Fruit fly (Drosophila melanogaster): Measurements from ENCODE around the gene tin.

tin gene

DNA sequence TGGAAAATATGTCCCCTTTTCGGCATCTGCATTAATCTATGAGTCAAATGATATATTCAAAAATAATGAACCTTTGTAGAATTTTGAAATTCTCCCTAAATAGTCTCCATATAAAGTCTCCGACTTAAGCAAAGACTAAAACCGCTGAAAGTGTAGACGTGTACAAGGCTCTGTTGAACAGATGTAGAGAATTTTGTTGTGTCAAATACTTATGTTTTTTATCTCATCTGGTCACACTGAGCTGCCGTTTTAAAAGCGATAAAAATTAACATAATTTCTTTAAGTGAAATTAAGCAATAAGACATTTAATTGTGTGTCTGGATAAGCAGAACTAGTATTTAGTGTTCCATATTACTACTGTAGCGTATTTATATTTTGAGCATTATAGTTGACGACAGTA is 7.4 kb downstream of the tin start:
- TF ChIP-seq Sin3A (optimal IDR thresholded peaks at IDR 0.05) (no peak), psq (optimal IDR thresholded peaks at IDR 0.05) (no peak), h (optimal IDR thresholded peaks at IDR 0.05) (no peak), Myc (optimal IDR thresholded peaks at IDR 0.05) (no peak), ttk (optimal IDR thresholded peaks at IDR 0.05) (no peak), insv (optimal IDR thresholded peaks at IDR 0.05) (no peak)

DNA sequence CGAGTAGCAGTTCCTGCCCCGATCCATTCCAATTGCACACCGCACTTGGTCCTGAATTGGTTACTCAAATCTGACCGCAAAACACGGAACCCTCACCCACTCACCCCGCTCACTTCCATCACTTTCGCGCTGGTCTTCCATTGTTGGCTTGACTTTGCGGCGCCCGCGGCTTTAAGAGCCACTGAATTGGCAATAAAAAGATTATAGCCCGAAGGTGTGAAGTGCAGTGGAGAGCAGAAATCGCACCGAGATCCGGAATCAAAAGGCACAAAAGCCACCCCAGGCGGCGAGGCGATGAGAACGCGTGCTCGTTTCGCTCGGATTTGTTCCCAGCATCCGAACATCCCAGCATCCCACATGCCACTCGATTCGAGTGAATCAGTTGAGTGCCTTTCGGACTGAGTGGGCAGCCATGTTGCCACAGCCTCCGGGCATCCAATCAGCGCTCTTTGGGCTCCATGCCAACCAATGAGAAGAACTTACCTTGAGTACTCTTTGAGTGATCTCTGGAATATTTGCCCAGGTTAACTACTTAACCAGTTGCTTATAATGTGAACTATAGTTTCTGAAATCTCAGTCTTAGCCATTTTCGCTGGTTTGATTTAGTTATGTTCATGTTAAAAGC is 8.7 kb downstream of the tin start:
- no peak for TF ChIP-seq Myc (optimal IDR thresholded peaks at IDR 0.05)

DNA sequence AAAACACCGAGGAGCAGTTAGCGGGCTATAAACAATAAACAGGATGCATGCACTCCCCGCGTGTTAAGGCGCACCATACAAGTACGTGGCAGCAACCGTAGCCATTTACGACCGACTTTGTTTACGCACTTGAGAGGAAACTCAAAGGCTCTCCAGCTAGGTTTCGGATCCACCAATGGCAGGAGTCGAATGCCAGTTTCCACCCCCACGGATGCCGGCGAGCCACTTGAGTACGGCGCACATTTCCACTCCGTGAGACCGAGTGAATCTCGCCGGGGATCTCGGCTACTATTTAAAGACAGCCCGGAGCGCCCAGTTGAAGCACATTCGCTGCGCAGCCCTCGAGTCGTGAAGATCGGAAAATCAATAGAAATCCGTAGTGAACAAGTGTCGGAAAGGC is 9.8 kb downstream of the tin start, which contains the start of gene bap:
TSS of gene bap (plus strand) at position 317 of the 400 bp plus-strand sequence.
- TF ChIP-seq Sin3A (optimal IDR thresholded peaks at IDR 0.05) (no peak), Myc (optimal IDR thresholded peaks at IDR 0.05) (no peak), insv (optimal IDR thresholded peaks at IDR 0.05) (no peak), h (optimal IDR thresholded peaks at IDR 0.05) (no peak), ttk (optimal IDR thresholded peaks at IDR 0.05) (no peak), psq (optimal IDR thresholded peaks at IDR 0.05) (no peak)

DNA sequence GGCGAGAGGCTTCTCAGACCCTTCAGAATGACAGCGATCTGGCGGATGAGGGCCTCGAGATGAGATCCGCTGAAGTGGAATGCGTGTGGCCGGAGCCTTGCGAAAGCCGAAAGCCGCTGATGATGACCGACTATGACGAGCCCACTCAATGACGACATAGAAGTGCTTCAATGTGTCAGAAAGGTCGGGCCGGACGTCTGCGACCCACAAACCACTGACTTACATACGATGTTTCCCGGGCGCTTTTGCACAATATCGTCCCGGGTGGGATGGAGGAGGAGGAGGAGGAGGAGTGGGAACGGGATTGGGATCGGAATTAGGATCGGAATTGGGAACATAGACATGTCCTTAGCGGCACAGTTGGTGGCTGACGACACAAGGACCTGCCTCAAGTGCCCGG is 12.2 kb downstream of the tin start:
- no peak for TF ChIP-seq Myc (optimal IDR thresholded peaks at IDR 0.05)
- no peak for TF ChIP-seq ttk (optimal IDR thresholded peaks at IDR 0.05)
- no peak for TF ChIP-seq insv (optimal IDR thresholded peaks at IDR 0.05)
- TF ChIP-seq h (optimal IDR thresholded peaks at IDR 0.05) = no peak
- no peak for TF ChIP-seq Sin3A (optimal IDR thresholded peaks at IDR 0.05)
- no peak for TF ChIP-seq psq (optimal IDR thresholded peaks at IDR 0.05)

DNA sequence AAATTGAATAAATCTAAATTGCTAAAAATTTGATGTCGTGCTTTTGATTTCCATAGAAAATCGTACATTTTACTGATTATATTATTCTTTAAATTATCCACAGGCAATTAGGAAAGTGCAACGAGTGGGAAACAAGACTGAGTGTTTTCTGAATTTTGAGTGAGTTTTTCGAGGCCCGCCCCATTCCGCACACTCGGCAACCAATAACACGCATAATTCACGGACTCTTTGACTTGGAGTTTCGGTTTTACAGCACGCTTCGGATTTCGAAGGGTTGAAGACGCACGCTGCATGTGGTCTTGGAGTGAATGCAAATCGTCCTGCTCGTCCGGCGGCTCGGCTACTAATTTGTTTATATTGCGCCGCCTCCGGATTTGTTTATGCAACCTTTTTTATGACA is 13.4 kb downstream of the tin start:
- no peak for TF ChIP-seq insv (optimal IDR thresholded peaks at IDR 0.05)
- TF ChIP-seq psq (optimal IDR thresholded peaks at IDR 0.05) = no peak
- TF ChIP-seq h (optimal IDR thresholded peaks at IDR 0.05) = no peak
- TF ChIP-seq ttk (optimal IDR thresholded peaks at IDR 0.05) = no peak
- TF ChIP-seq Myc (optimal IDR thresholded peaks at IDR 0.05) = no peak
- TF ChIP-seq Sin3A (optimal IDR thresholded peaks at IDR 0.05) = no peak

DNA sequence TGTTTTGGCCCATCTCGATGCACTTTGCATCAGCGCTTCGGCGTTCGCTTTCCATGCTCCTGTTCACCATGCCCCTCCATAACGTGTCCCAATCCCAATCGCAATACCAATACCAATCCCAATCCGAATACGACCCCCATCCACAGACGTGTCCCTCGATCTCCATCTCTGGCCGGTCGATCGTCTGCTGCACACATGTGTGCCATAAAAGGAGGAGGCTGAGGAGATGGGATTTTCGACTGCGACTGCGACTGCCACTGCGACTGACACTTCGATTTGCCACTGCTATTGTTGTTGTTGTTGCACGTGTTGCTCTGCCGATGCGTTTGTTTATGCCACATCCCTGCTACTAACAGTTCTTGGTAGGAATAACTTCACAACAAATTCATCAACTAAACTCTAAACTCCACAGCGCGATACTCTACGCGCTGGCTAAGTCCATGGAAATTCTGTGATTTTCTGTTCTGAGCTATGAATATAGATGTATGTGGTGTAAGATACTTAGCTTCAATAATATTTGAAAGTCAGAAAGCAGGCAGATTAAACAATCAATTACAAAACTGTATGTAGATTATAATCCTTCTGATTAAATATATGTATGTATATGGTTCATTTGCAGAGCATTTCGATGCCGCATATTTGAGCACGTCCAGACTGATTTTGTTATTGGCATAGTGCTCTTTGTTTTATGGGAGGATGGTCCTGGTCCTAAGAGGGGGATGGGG is 14.4 kb downstream of the tin start:
- TF ChIP-seq ttk (optimal IDR thresholded peaks at IDR 0.05) (no peak), Sin3A (optimal IDR thresholded peaks at IDR 0.05) (no peak), insv (optimal IDR thresholded peaks at IDR 0.05) (no peak), Myc (optimal IDR thresholded peaks at IDR 0.05) (no peak), h (optimal IDR thresholded peaks at IDR 0.05) (no peak)

DNA sequence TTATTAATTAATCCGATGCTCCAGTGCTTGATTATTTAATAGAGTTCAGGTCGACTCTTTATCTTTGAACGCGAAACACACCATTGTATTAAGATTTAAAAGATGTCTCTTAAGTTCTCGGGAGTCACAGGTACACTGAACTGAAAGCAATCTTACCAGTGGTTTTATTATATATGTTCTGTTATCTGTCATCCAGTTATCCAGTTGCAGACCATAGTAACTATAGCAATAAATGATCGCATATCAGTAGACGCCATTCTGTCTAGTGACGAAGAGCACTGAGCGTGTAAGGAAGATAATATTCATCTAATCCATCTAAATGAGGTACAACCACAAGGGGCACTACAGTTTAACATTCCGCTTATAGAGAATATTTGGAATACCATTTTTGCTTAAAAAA is 20.9 kb downstream of the tin start, which contains the start of gene Ugt49B2:
TSS of gene Ugt49B2 (minus strand) at position 101 of the 400 bp plus-strand sequence.
- TF ChIP-seq h (optimal IDR thresholded peaks at IDR 0.05) = no peak
- TF ChIP-seq insv (optimal IDR thresholded peaks at IDR 0.05) = no peak
- no peak for TF ChIP-seq Myc (optimal IDR thresholded peaks at IDR 0.05)
- no peak for TF ChIP-seq ttk (optimal IDR thresholded peaks at IDR 0.05)
- TF ChIP-seq Sin3A (optimal IDR thresholded peaks at IDR 0.05) = no peak
- TF ChIP-seq psq (optimal IDR thresholded peaks at IDR 0.05) = no peak

DNA sequence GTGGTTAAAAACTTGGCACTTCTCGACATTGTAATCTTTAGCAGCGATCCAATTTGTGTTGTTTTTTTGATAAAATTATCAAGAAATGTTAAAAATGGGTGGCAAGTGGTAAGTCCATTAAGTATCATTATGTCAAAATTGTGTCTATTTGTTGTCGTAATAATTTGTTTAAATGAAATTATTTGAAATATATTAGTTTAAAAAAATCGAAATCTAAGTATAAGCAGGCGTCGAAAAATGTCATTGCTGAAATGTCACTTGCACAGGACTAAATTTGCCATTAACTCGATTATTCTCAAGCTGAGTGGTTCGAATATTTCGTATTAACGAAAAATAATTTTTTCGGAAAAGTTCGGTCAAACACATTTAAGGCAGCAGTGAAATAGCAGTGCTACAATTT is 24.7 kb downstream of the tin start, which contains the start of gene CG7907:
TSS of gene CG7907 (plus strand) at position 301 of the 400 bp plus-strand sequence.
- TF ChIP-seq Myc (optimal IDR thresholded peaks at IDR 0.05) (no peak), h (optimal IDR thresholded peaks at IDR 0.05) (no peak), insv (optimal IDR thresholded peaks at IDR 0.05) (no peak), psq (optimal IDR thresholded peaks at IDR 0.05) (no peak), Sin3A (optimal IDR thresholded peaks at IDR 0.05) (no peak), ttk (optimal IDR thresholded peaks at IDR 0.05) (no peak)

DNA sequence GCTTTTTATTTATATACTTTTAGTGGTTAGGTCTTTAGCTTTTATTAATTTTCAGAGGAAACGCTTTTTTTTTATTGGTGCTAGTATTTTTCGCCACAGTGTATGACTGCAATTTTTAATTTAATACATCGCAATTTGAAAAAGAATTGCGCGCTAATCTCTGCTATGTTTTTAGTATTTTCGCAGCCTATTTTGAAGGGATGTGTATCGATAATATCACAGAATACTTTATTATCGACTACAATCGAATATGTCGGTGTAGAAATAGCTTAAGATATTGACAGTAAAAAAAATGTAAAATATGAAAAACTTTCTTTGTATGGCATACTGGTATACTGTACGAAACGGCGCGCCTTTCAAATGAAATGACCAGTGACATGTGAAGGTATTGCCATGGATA is 27.9 kb downstream of the tin start:
- TF ChIP-seq psq (optimal IDR thresholded peaks at IDR 0.05) (no peak), ttk (optimal IDR thresholded peaks at IDR 0.05) (no peak), Sin3A (optimal IDR thresholded peaks at IDR 0.05) (no peak), insv (optimal IDR thresholded peaks at IDR 0.05) (no peak), Myc (optimal IDR thresholded peaks at IDR 0.05) (no peak), h (optimal IDR thresholded peaks at IDR 0.05) (no peak)

DNA sequence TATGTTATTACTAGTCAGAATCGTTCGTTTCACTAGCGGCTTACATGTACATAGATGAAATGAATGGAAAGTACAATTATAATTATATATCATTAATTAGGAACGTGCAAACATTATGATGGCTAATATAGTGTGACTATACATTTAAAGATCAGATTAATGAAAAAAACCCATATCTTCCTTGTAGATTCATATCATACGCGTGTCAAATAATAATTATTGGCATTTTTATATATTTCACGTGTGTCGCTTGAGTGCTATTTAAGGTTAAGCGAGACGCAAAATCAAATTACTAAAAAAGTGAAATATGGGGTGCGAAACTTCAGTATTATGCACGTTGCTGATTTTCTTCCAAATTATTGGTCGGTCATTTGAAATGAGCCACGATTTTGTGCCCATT is 28.4 kb downstream of the tin start, which contains the start of gene CheB93a:
TSS of gene CheB93a (plus strand) at position 301 of the 400 bp plus-strand sequence.
- TF ChIP-seq Sin3A (optimal IDR thresholded peaks at IDR 0.05) = no peak
- no peak for TF ChIP-seq insv (optimal IDR thresholded peaks at IDR 0.05)
- no peak for TF ChIP-seq psq (optimal IDR thresholded peaks at IDR 0.05)
- TF ChIP-seq ttk (optimal IDR thresholded peaks at IDR 0.05) = no peak
- no peak for TF ChIP-seq h (optimal IDR thresholded peaks at IDR 0.05)

DNA sequence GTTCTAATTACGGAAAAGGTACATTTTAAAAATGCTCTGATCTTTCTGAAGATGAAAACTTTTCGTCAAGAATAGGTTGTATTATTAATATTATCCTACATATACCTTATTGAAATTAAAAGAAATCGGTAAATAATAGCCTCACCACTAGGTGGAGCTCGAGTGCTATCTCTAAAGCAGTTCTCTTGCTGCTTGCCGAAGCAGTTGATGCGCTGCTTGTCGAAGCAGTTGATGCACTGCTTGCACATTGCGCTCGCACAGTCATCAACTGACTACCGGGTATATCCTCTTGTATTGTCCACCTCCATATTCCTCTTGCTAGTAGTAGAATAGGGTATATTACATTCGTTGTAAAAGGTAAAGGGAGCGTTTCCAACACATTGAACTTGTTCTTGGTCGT is 29.6 kb downstream of the tin start:
- TF ChIP-seq Myc (optimal IDR thresholded peaks at IDR 0.05) = no peak
- TF ChIP-seq Sin3A (optimal IDR thresholded peaks at IDR 0.05) = no peak
- TF ChIP-seq h (optimal IDR thresholded peaks at IDR 0.05) = no peak
- TF ChIP-seq ttk (optimal IDR thresholded peaks at IDR 0.05) = no peak
- no peak for TF ChIP-seq insv (optimal IDR thresholded peaks at IDR 0.05)
- no peak for TF ChIP-seq psq (optimal IDR thresholded peaks at IDR 0.05)

DNA sequence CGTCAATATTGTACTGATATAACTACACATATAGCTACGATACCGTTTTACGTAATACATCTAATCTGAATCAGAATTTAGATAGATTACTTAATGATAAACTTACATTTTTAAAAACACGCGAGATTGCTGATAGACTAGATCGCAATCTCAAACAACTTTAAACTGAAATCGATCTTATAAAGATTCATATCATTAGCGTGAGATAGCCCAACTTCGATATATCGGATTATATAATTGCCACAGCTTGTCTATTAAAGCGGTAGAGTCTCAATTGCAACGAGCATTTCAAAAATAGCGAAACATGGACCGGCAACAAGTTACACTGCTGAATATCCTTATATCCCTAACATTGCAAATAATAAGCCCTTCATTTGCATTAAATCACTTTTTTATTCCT is 30.0 kb downstream of the tin start, which contains the start of gene CheB93b:
TSS of gene CheB93b (plus strand) at position 301 of the 400 bp plus-strand sequence.
- TF ChIP-seq h (optimal IDR thresholded peaks at IDR 0.05) (no peak), ttk (optimal IDR thresholded peaks at IDR 0.05) (no peak), Sin3A (optimal IDR thresholded peaks at IDR 0.05) (no peak), Myc (optimal IDR thresholded peaks at IDR 0.05) (no peak), psq (optimal IDR thresholded peaks at IDR 0.05) (no peak), insv (optimal IDR thresholded peaks at IDR 0.05) (no peak)
